Fruit fly (Drosophila melanogaster): ENCODE data around the gene Nhe1.
A peak's percentile ranks its signal among the peaks of the same experiment; 100 is the strongest.

The Nhe1 gene

dm6 chr2L:82080-82479 is 24.5 kb downstream of the Nhe1 start (continued):
- TF ChIP-seq ase (GFP tag; IDR thresholded peaks at IDR 0.05) (no peak), lab (GFP tag; optimal IDR thresholded peaks at IDR 0.05) (peak; percentile 26), mirr (GFP tag; optimal IDR thresholded peaks at IDR 0.05) (peak; percentile 82), CG5180 (GFP tag; optimal IDR thresholded peaks at IDR 0.05) (peak; percentile 22), exex (tag; optimal IDR thresholded peaks at IDR 0.05) (peak; percentile 82), CG18619 (GFP tag; optimal IDR thresholded peaks at IDR 0.05) (no peak), bbx (GFP tag; IDR thresholded peaks at IDR 0.05; ENCODE audit: partially characterized antibody) (no peak), Hr78 (GFP tag; optimal IDR thresholded peaks at IDR 0.05) (peak in 1 of 2 experiments; percentile 7)

dm6 chr2L:81198-81597 is 25.3 kb downstream of the Nhe1 start:
- TF ChIP-seq CTCF (GFP tag; optimal IDR thresholded peaks at IDR 0.05): peak; percentile 36
- no peak for TF ChIP-seq CG15073 (GFP tag; optimal IDR thresholded peaks at IDR 0.05)
- no peak for TF ChIP-seq CG18476 (GFP tag; optimal IDR thresholded peaks at IDR 0.05)
- TF ChIP-seq Deaf1 (tag; optimal IDR thresholded peaks at IDR 0.05): no peak
- TF ChIP-seq CG12744 (GFP tag; optimal IDR thresholded peaks at IDR 0.05): no peak
- no peak for TF ChIP-seq HLHmδ (GFP tag; optimal IDR thresholded peaks at IDR 0.05)
- peak; percentile 10; the same call in 1 of the 3 replicates for TF ChIP-seq otp (GFP tag; IDR thresholded peaks at IDR 0.05)
- no peak for TF ChIP-seq CG3847 (GFP tag; IDR thresholded peaks at IDR 0.05)
- TF ChIP-seq CG12391 (tag; optimal IDR thresholded peaks at IDR 0.05): no peak
- no peak for TF ChIP-seq lov (optimal IDR thresholded peaks at IDR 0.05)
- 0 out of 3 replicates have a peak, but pooled peaks have one; percentile 35 for TF ChIP-seq lov (GFP tag; IDR thresholded peaks at IDR 0.05)
- TF ChIP-seq NFAT (GFP tag; IDR thresholded peaks at IDR 0.05): no peak
- peak; percentile 36 for TF ChIP-seq CG10209 (GFP tag; optimal IDR thresholded peaks at IDR 0.05)
- no peak for TF ChIP-seq CG3838 (GFP tag; optimal IDR thresholded peaks at IDR 0.05)
- TF ChIP-seq Asciz (GFP tag; optimal IDR thresholded peaks at IDR 0.05): peak; percentile 83
- peak; percentile 57 for TF ChIP-seq CG12299 (tag; optimal IDR thresholded peaks at IDR 0.05)
- TF ChIP-seq Eip74EF (GFP tag; optimal IDR thresholded peaks at IDR 0.05): peak in 1 of 2 experiments; percentile 46
- no peak for TF ChIP-seq CG11456 (GFP tag; IDR thresholded peaks at IDR 0.05)
- no peak for TF ChIP-seq CG3726 (GFP tag; IDR thresholded peaks at IDR 0.05)
- peak; percentile 29 for TF ChIP-seq CG15269 (tag; optimal IDR thresholded peaks at IDR 0.05)
- TF ChIP-seq her (GFP tag; optimal IDR thresholded peaks at IDR 0.05): no peak
- no peak for TF ChIP-seq gsb (GFP tag; IDR thresholded peaks at IDR 0.05)
- TF ChIP-seq CG8359 (GFP tag; optimal IDR thresholded peaks at IDR 0.05; ENCODE audit: borderline replicate concordance): peak; percentile 38
- no peak for TF ChIP-seq Dbx (GFP tag; IDR thresholded peaks at IDR 0.05)
- no peak for TF ChIP-seq CG34376 (GFP tag; optimal IDR thresholded peaks at IDR 0.05)
- no peak for TF ChIP-seq CG9876 (GFP tag; optimal IDR thresholded peaks at IDR 0.05)
- TF ChIP-seq Chrac-16 (GFP tag; optimal IDR thresholded peaks at IDR 0.05): no peak
- no peak for TF ChIP-seq chm (GFP tag; IDR thresholded peaks at IDR 0.05)
- no peak for TF ChIP-seq ro (GFP tag; IDR thresholded peaks at IDR 0.05)
- TF ChIP-seq Hr3 (GFP tag; optimal IDR thresholded peaks at IDR 0.05): no peak
- TF ChIP-seq gfzf (GFP tag; optimal IDR thresholded peaks at IDR 0.05): no peak
- TF ChIP-seq fd3F (GFP tag; optimal IDR thresholded peaks at IDR 0.05): no peak
- peak; percentile 79 for TF ChIP-seq wek (GFP tag; optimal IDR thresholded peaks at IDR 0.05)
- TF ChIP-seq CG34224 (GFP tag; IDR thresholded peaks at IDR 0.05; ENCODE audit: partially characterized antibody): no peak
- no peak for TF ChIP-seq Bdp1 (GFP tag; optimal IDR thresholded peaks at IDR 0.05)
- TF ChIP-seq CG30431 (GFP tag; optimal IDR thresholded peaks at IDR 0.05): no peak
- TF ChIP-seq Med (GFP tag): peak; percentile 74
- no peak for TF ChIP-seq Rfx (GFP tag; IDR thresholded peaks at IDR 0.05)
- no peak for TF ChIP-seq CG14710 (tag; optimal IDR thresholded peaks at IDR 0.05)
- TF ChIP-seq CG31441 (GFP tag; IDR thresholded peaks at IDR 0.05): peak; percentile 20; the same call in 1 of the 2 replicates
- TF ChIP-seq pfk (GFP tag; optimal IDR thresholded peaks at IDR 0.05): peak; percentile 26
- no peak for TF ChIP-seq CG32772 (GFP tag; IDR thresholded peaks at IDR 0.05)

Data from whole organism, embryonic.